Worm (Caenorhabditis elegans) whole organism, late embryonic: ENCODE data around the gene F58B3.6.
A peak's percentile ranks its signal among the peaks of the same experiment; 100 is the strongest.

Source experiments
- K02D7.2 ChIP-seq: sonication (generic microtip); optimal IDR thresholded peaks from 2 replicates; lab custom pipeline; 2017; ENCODE audit warnings: mild to moderate bottlenecking, missing genetic modification characterization, missing compliant biosample characterization
- ama-1 ChIP-seq: fragments of 150-350 bp; optimal IDR thresholded peaks from 2 replicates; lab custom pipeline; 2014
- ceh-14 ChIP-seq: sonication (generic microtip); optimal IDR thresholded peaks from 2 replicates; lab custom pipeline; 2016; ENCODE audit warnings: missing genotype, missing genetic modification characterization, missing compliant biosample characterization
- ceh-45 ChIP-seq: fragments of 200-800 bp; sonication (Bioruptor generic); IDR thresholded peaks from 2 replicates; pipeline ENCODE4 v1.3.6; 2022; ENCODE audit warnings: missing genetic modification reagents, missing genetic modification characterization, missing compliant biosample characterization
- ceh-48 ChIP-seq: sonication (generic microtip); optimal IDR thresholded peaks from 2 replicates; lab custom pipeline; 2016; ENCODE audit warnings: missing genetic modification characterization, inconsistent platforms, missing compliant biosample characterization
- che-1 ChIP-seq: sonication (generic microtip); optimal IDR thresholded peaks from 2 replicates; lab custom pipeline; 2016; ENCODE audit warnings: mild to moderate bottlenecking, missing genetic modification characterization, missing compliant biosample characterization
- dmd-4 ChIP-seq: sonication (generic microtip); optimal IDR thresholded peaks from 2 replicates; lab custom pipeline; 2016; ENCODE audit warnings: borderline replicate concordance, missing genetic modification characterization, missing compliant biosample characterization
- hlh-13 ChIP-seq: fragments of 200-800 bp; sonication (Bioruptor generic); optimal IDR thresholded peaks from 2 replicates; lab custom pipeline; 2018; ENCODE audit warnings: mild to moderate bottlenecking, missing genetic modification characterization, missing compliant biosample characterization
- nfya-1 ChIP-seq: sonication (generic microtip); optimal IDR thresholded peaks from 2 replicates; lab custom pipeline; 2017; ENCODE audit warnings: missing genetic modification characterization, mild to moderate bottlenecking, missing compliant biosample characterization, antibody characterized with exemption, moderate library complexity
- nhr-11 ChIP-seq: fragments of 150-350 bp; optimal IDR thresholded peaks from 2 replicates; lab custom pipeline; 2014; ENCODE audit warnings: missing biosample characterization, missing genetic modification characterization
- nhr-232 ChIP-seq: sonication (generic microtip); optimal IDR thresholded peaks from 2 replicates; lab custom pipeline; 2016; ENCODE audit warnings: missing genetic modification characterization, missing compliant biosample characterization

ce11 chrIV:11601721-11602405 is 34.6 kb upstream of the F58B3.6 start:
- TF ChIP-seq nhr-232 (tag; lab: Kevin White, UChicago), result no peak
- TF ChIP-seq K02D7.2 (tag; lab: Kevin White, UChicago), result no peak
- TF ChIP-seq ceh-48 (tag; lab: Kevin White, UChicago), result no peak
- peak; percentile 37 for TF ChIP-seq ama-1 (lab: Kevin White, UChicago)
- no peak for TF ChIP-seq ceh-14 (tag; lab: Kevin White, UChicago)
- no peak for TF ChIP-seq dmd-4 (tag; lab: Kevin White, UChicago)
- peak; percentile 67 for TF ChIP-seq nfya-1
- no peak for TF ChIP-seq nhr-11 (tag; lab: Kevin White, UChicago)
- no peak for TF ChIP-seq hlh-13 (GFP tag; lab: Kevin White, UChicago)
- TF ChIP-seq ceh-45 (GFP tag; lab: Robert Waterston, UW), result no peak
- peak; percentile 43 for TF ChIP-seq che-1 (tag; lab: Kevin White, UChicago)
